Worm (Caenorhabditis elegans): Measurements from ENCODE around the gene srx-8.

- TF ChIP-seq unc-62 (GFP tag; optimal IDR thresholded peaks at IDR 0.05) (no peak), nhr-12 (tag; optimal IDR thresholded peaks at IDR 0.05) (no peak), zag-1 (tag; optimal IDR thresholded peaks at IDR 0.05) (no peak), nhr-25 (tag; optimal IDR thresholded peaks at IDR 0.05) (no peak), ceh-82 (tag; optimal IDR thresholded peaks at IDR 0.05) (no peak), sea-2 (GFP tag; optimal IDR thresholded peaks at IDR 0.05) (no peak), nhr-43 (tag; optimal IDR thresholded peaks at IDR 0.05; ENCODE audit: poor library complexity, severe bottlenecking) (no peak), nfya-1 (tag; optimal IDR thresholded peaks at IDR 0.05; ENCODE audit: insufficient read depth) (no peak)
These were observed 37.0 kb upstream of the srx-8 start, which contains the start of gene ZK488.5 for ce11 chrV:592959-593358.

Data from whole organism, L3 larva.